Worm (Caenorhabditis elegans) whole organism, L2 larva: ENCODE results near the gene fbxa-62.

ENCODE experiments used
- C34F6.9 ChIP-seq: fragments of 150-350 bp; optimal IDR thresholded peaks from 2 replicates; lab custom pipeline; 2014; ENCODE audit warnings: missing biosample characterization, missing genetic modification characterization
- Y55F3AM.14 ChIP-seq: fragments of 200-800 bp; sonication (Bioruptor generic); optimal IDR thresholded peaks from 2 replicates; lab custom pipeline; 2018; ENCODE audit warnings: mild to moderate bottlenecking, missing genetic modification characterization, missing compliant biosample characterization
- ceh-16 ChIP-seq: fragments of 150-350 bp; optimal IDR thresholded peaks from 2 replicates; lab custom pipeline; 2014; ENCODE audit warnings: missing biosample characterization, missing genetic modification characterization
- egl-27 ChIP-seq: sonication (generic microtip); optimal IDR thresholded peaks from 3 replicates; lab custom pipeline; 2017; ENCODE audit warnings: missing biosample characterization, missing genetic modification reagents, missing genetic modification characterization
- nhr-21 ChIP-seq: fragments of 150-350 bp; optimal IDR thresholded peaks from 2 replicates; lab custom pipeline; 2014; ENCODE audit warnings: missing biosample characterization, missing genetic modification characterization
- nhr-23 ChIP-seq: fragments of 150-350 bp; optimal IDR thresholded peaks from 2 replicates; lab custom pipeline; 2014; ENCODE audit warnings: missing biosample characterization, missing genetic modification reagents, missing genetic modification characterization
- skn-1 ChIP-seq: sonication (generic microtip); optimal IDR thresholded peaks from 2 replicates; lab custom pipeline; 2017; ENCODE audit warnings: missing biosample characterization, missing genetic modification characterization
- snpc-4 ChIP-seq: fragments of 150-350 bp; optimal IDR thresholded peaks from 2 replicates; lab custom pipeline; 2014; ENCODE audit warnings: missing biosample characterization, missing genetic modification characterization
- unc-55 ChIP-seq: fragments of 150-350 bp; sonication (generic microtip); optimal IDR thresholded peaks from 3 replicates; lab custom pipeline; 2014; ENCODE audit warnings: missing biosample characterization, missing genetic modification reagents, missing genetic modification characterization
- ztf-11 ChIP-seq: sonication (generic microtip); optimal IDR thresholded peaks from 2 replicates; lab custom pipeline; 2017; ENCODE audit warnings: missing biosample characterization, missing genetic modification characterization

Gene fbxa-62

ce11 chrIII:2276842-2277241, 49.3 kb downstream of the fbxa-62 start, which contains the start of gene Y54F10BM.21:
Gene Y54F10BM.21, plus strand, starts transcription at chrIII:2277142.
- TF ChIP-seq snpc-4 (tag; lab: Kevin White, UChicago) (no peak), C34F6.9 (tag; lab: Kevin White, UChicago) (no peak), ztf-11 (tag; lab: Kevin White, UChicago) (no peak), nhr-21 (tag; lab: Kevin White, UChicago) (no peak), ceh-16 (tag; lab: Kevin White, UChicago) (no peak), unc-55 (no peak), Y55F3AM.14 (GFP tag; lab: Kevin White, UChicago) (no peak), nhr-23 (tag; lab: Kevin White, UChicago) (no peak), egl-27 (tag; lab: Kevin White, UChicago) (no peak), skn-1 (no peak)
- TF ChIP-seq, all 48 proteins: peak for 0
